Fruit fly (Drosophila melanogaster) whole organism, embryonic: Measurements from ENCODE around the gene CG32811.
A peak's percentile ranks its signal among the peaks of the same experiment; 100 is the strongest.

Experiments used
- Adf1 ChIP-seq: fragments of 200-800 bp; sonication (Bioruptor generic); IDR thresholded peaks from 2 replicates; pipeline ENCODE4 v1.3.6; 2022; ENCODE audit warnings: missing biosample characterization, missing genetic modification characterization
- Asciz ChIP-seq: fragments of 200-800 bp; sonication (Bioruptor generic); optimal IDR thresholded peaks from 2 replicates; lab custom pipeline; 2017; ENCODE audit warnings: missing biosample characterization, mild to moderate bottlenecking, missing genetic modification characterization, missing genetic modification reagents
- CG1024 ChIP-seq: fragments of 200-800 bp; sonication (Bioruptor generic); IDR thresholded peaks from 2 replicates; pipeline ENCODE4 v1.3.6; 2022; ENCODE audit warnings: missing biosample characterization, missing genetic modification characterization
- CG10366 ChIP-seq: fragments of 200-800 bp; sonication (Bioruptor generic); IDR thresholded peaks from 2 replicates; pipeline ENCODE4 v1.3.6; 2022; ENCODE audit warnings: missing biosample characterization, missing genetic modification characterization
- CG10431 ChIP-seq: fragments of 200-800 bp; sonication (Bioruptor generic); optimal IDR thresholded peaks from 3 replicates; lab custom pipeline; 2018; ENCODE audit warnings: missing biosample characterization, mild to moderate bottlenecking, missing genetic modification characterization
- CG11398 ChIP-seq: fragments of 200-800 bp; sonication (Bioruptor generic); optimal IDR thresholded peaks from 2 replicates; lab custom pipeline; 2016; ENCODE audit warnings: missing biosample characterization, missing genetic modification characterization
- CG12104 ChIP-seq: fragments of 200-800 bp; sonication (Bioruptor generic); optimal IDR thresholded peaks from 3 replicates; lab custom pipeline; 2016; ENCODE audit warnings: missing biosample characterization, missing genetic modification characterization
- CG1603 ChIP-seq: fragments of 200-800 bp; sonication (Bioruptor generic); optimal IDR thresholded peaks from 2 replicates; lab custom pipeline; 2019; ENCODE audit warnings: missing biosample characterization, mild to moderate bottlenecking, missing genetic modification characterization, moderate library complexity
- CG2120 ChIP-seq: fragments of 200-800 bp; sonication (Bioruptor generic); optimal IDR thresholded peaks from 3 replicates; lab custom pipeline; 2016; ENCODE audit warnings: missing biosample characterization, missing genetic modification characterization
- CG30020 ChIP-seq: fragments of 200-800 bp; optimal IDR thresholded peaks from 2 replicates; lab custom pipeline; 2019; ENCODE audit warnings: missing biosample characterization, mild to moderate bottlenecking, missing genetic modification characterization, moderate library complexity
- CG31441 ChIP-seq: fragments of 200-800 bp; sonication (Bioruptor generic); IDR thresholded peaks from 2 replicates; pipeline ENCODE4 v1.3.6; 2022; ENCODE audit warnings: missing biosample characterization, missing genetic modification characterization
- CG3995 ChIP-seq: fragments of 200-800 bp; sonication (Bioruptor generic); optimal IDR thresholded peaks from 3 replicates; lab custom pipeline; 2016; ENCODE audit warnings: missing biosample characterization, missing genetic modification characterization
- CG43689 ChIP-seq: fragments of 200-800 bp; sonication (Bioruptor generic); IDR thresholded peaks from 2 replicates; pipeline ENCODE4 v1.3.6; 2022; ENCODE audit warnings: missing biosample characterization, missing genetic modification characterization
- CG6654 ChIP-seq: fragments of 200-800 bp; sonication (Bioruptor generic); optimal IDR thresholded peaks from 2 replicates; lab custom pipeline; 2017; ENCODE audit warnings: missing biosample characterization, mild to moderate bottlenecking, missing genetic modification characterization
- CG6791 ChIP-seq: fragments of 200-800 bp; sonication (Bioruptor generic); IDR thresholded peaks from 3 replicates; pipeline ENCODE4 v1.3.6; 2022; ENCODE audit warnings: missing biosample characterization, missing genetic modification characterization; ENCODE audit not compliant: partially characterized antibody
- CG7928 ChIP-seq: fragments of 200-800 bp; sonication (Bioruptor generic); optimal IDR thresholded peaks from 2 replicates; lab custom pipeline; 2017; ENCODE audit warnings: missing biosample characterization, mild to moderate bottlenecking, missing genetic modification characterization
- CG7963 ChIP-seq: fragments of 200-800 bp; sonication (Bioruptor generic); IDR thresholded peaks from 3 replicates; pipeline ENCODE4 v1.3.6; 2022; ENCODE audit warnings: missing biosample characterization, missing genetic modification characterization; ENCODE audit not compliant: partially characterized antibody
- CG9609 ChIP-seq: fragments of 200-800 bp; sonication (Bioruptor generic); optimal IDR thresholded peaks from 3 replicates; lab custom pipeline; 2016; ENCODE audit warnings: missing biosample characterization, missing genetic modification characterization
- CG9817 ChIP-seq: fragments of 200-800 bp; sonication (Bioruptor generic); optimal IDR thresholded peaks from 2 replicates; lab custom pipeline; 2018; ENCODE audit warnings: missing biosample characterization, mild to moderate bottlenecking, missing genetic modification characterization, moderate library complexity
- CTCF ChIP-seq: fragments of 200-800 bp; sonication (Bioruptor generic); optimal IDR thresholded peaks from 2 replicates; lab custom pipeline; 2017; ENCODE audit warnings: missing biosample characterization, mild to moderate bottlenecking, missing genetic modification characterization, moderate library complexity
- Chrac-16 ChIP-seq: fragments of 200-800 bp; sonication (Bioruptor generic); optimal IDR thresholded peaks from 3 replicates; lab custom pipeline; 2016; ENCODE audit warnings: missing biosample characterization, missing genetic modification characterization
- Deaf1 ChIP-seq: fragments of 200-800 bp; optimal IDR thresholded peaks from 3 replicates; lab custom pipeline; 2019; ENCODE audit warnings: missing biosample characterization, mild to moderate bottlenecking, missing genetic modification characterization, moderate library complexity
- Dfd ChIP-seq, 2 experiments: fragments of >200 bp; optimal IDR thresholded peaks; 2 replicates each; lab custom pipeline; 2017; ENCODE audit warnings: missing biosample characterization in 2 of 2, missing genetic modification characterization in 2 of 2
- E2f2 ChIP-seq: fragments of 200-800 bp; sonication (Bioruptor generic); IDR thresholded peaks from 2 replicates; pipeline ENCODE4 v1.3.6; 2022; ENCODE audit warnings: missing biosample characterization, missing genetic modification characterization
- ERR ChIP-seq: fragments of 200-800 bp; sonication (Bioruptor generic); optimal IDR thresholded peaks from 2 replicates; lab custom pipeline; 2016; ENCODE audit warnings: missing biosample characterization, missing genetic modification characterization
- Gug ChIP-seq: fragments of 200-800 bp; sonication (Bioruptor generic); IDR thresholded peaks from 4 replicates; pipeline ENCODE4 v1.3.6; 2022; ENCODE audit warnings: missing biosample characterization, missing genetic modification characterization
- HmgZ ChIP-seq: fragments of 200-800 bp; sonication (Bioruptor generic); optimal IDR thresholded peaks from 2 replicates; lab custom pipeline; 2018; ENCODE audit warnings: missing biosample characterization, mild to moderate bottlenecking, missing genetic modification characterization
- Mad ChIP-seq: fragments of 200-800 bp; sonication (Bioruptor generic); optimal IDR thresholded peaks from 2 replicates; lab custom pipeline; 2016; ENCODE audit warnings: missing biosample characterization, missing genetic modification characterization
- NFAT ChIP-seq: fragments of 200-800 bp; sonication (Bioruptor generic); IDR thresholded peaks from 2 replicates; pipeline ENCODE4 v1.3.6; 2022; ENCODE audit warnings: missing biosample characterization, missing genetic modification characterization
- Opbp ChIP-seq: fragments of 200-800 bp; sonication (Bioruptor generic); IDR thresholded peaks from 3 replicates; pipeline ENCODE4 v1.3.6; 2022; ENCODE audit warnings: missing biosample characterization, missing genetic modification characterization; ENCODE audit not compliant: partially characterized antibody
- Scr ChIP-seq: fragments of 200-800 bp; sonication (Bioruptor generic); IDR thresholded peaks from 2 replicates; pipeline ENCODE4 v1.3.6; 2022; ENCODE audit warnings: missing biosample characterization, missing genetic modification characterization; ENCODE audit not compliant: partially characterized antibody
- Spps ChIP-seq: fragments of 200-800 bp; sonication (Bioruptor generic); optimal IDR thresholded peaks from 2 replicates; lab custom pipeline; 2018; ENCODE audit warnings: missing biosample characterization, mild to moderate bottlenecking, missing genetic modification characterization
- Stat92E ChIP-seq, 3 experiments: fragments of >200 bp in 2 of 3; fragments of 200-800 bp in 1 of 3; sonication (Bioruptor generic) in 1 of 3; optimal IDR thresholded peaks; 2 replicates each; lab custom pipeline; 2017 to 2019; ENCODE audit warnings: missing biosample characterization in 3 of 3, missing genetic modification characterization in 3 of 3, mild to moderate bottlenecking in 1 of 3, moderate library complexity in 1 of 3
- Usf ChIP-seq: fragments of 200-800 bp; sonication (Bioruptor generic); optimal IDR thresholded peaks from 2 replicates; lab custom pipeline; 2017; ENCODE audit warnings: missing genotype, missing biosample characterization, missing genetic modification characterization
- Vsx1 ChIP-seq: fragments of 200-800 bp; sonication (Bioruptor generic); optimal IDR thresholded peaks from 2 replicates; lab custom pipeline; 2017; ENCODE audit warnings: missing biosample characterization, mild to moderate bottlenecking, missing genetic modification characterization, missing genetic modification reagents
- al ChIP-seq: fragments of 200-800 bp; sonication (Bioruptor generic); IDR thresholded peaks from 2 replicates; pipeline ENCODE4 v1.3.6; 2022; ENCODE audit warnings: missing biosample characterization, missing genetic modification characterization
- cas ChIP-seq: fragments of 200-800 bp; sonication (Bioruptor generic); IDR thresholded peaks from 2 replicates; pipeline ENCODE4 v1.3.6; 2022; ENCODE audit warnings: missing biosample characterization, missing genetic modification characterization
- croc ChIP-seq: fragments of 200-800 bp; sonication (Bioruptor generic); conservative IDR thresholded peaks from 3 replicates; pipeline ENCODE4 v1.3.6; 2022; ENCODE audit warnings: missing biosample characterization, missing genetic modification characterization
- cwo ChIP-seq: fragments of 200-800 bp; sonication (Bioruptor generic); optimal IDR thresholded peaks from 3 replicates; lab custom pipeline; 2017; ENCODE audit warnings: missing biosample characterization, missing genetic modification characterization, mild to moderate bottlenecking, moderate library complexity, missing genetic modification reagents
- emc ChIP-seq: fragments of 200-800 bp; sonication (Bioruptor generic); optimal IDR thresholded peaks from 2 replicates; lab custom pipeline; 2016; ENCODE audit warnings: missing biosample characterization, missing genetic modification characterization
- gcm2 ChIP-seq: fragments of 200-800 bp; sonication (Bioruptor generic); optimal IDR thresholded peaks from 2 replicates; lab custom pipeline; 2016; ENCODE audit warnings: missing biosample characterization, missing genetic modification characterization
- mld ChIP-seq: fragments of 200-800 bp; sonication (Bioruptor generic); IDR thresholded peaks from 3 replicates; pipeline ENCODE4 v1.3.6; 2022; ENCODE audit warnings: missing biosample characterization, missing genetic modification characterization; ENCODE audit not compliant: partially characterized antibody
- nerfin-1 ChIP-seq: fragments of 200-800 bp; sonication (Bioruptor generic); optimal IDR thresholded peaks from 3 replicates; lab custom pipeline; 2019; ENCODE audit warnings: missing biosample characterization, mild to moderate bottlenecking, missing genetic modification characterization, moderate library complexity
- nerfin-2 ChIP-seq: fragments of 200-800 bp; sonication (Bioruptor generic); IDR thresholded peaks from 2 replicates; pipeline ENCODE4 v1.3.6; 2022; ENCODE audit warnings: missing biosample characterization, missing genetic modification characterization; ENCODE audit not compliant: partially characterized antibody
- nmo ChIP-seq: fragments of 200-800 bp; sonication (Bioruptor generic); optimal IDR thresholded peaks from 2 replicates; lab custom pipeline; 2018; ENCODE audit warnings: missing biosample characterization, mild to moderate bottlenecking, missing genetic modification characterization, moderate library complexity
- pnt ChIP-seq: fragments of 200-800 bp; sonication (Bioruptor generic); optimal IDR thresholded peaks from 3 replicates; lab custom pipeline; 2016; ENCODE audit warnings: missing biosample characterization, missing genetic modification characterization
- psq ChIP-seq: fragments of 200-800 bp; sonication (Bioruptor generic); optimal IDR thresholded peaks from 2 replicates; lab custom pipeline; 2017; ENCODE audit warnings: missing biosample characterization, missing genetic modification characterization
- tna ChIP-seq: fragments of 200-800 bp; sonication (Bioruptor generic); IDR thresholded peaks from 2 replicates; pipeline ENCODE4 v1.3.6; 2022; ENCODE audit warnings: missing biosample characterization, missing genetic modification characterization; ENCODE audit not compliant: partially characterized antibody
- wek ChIP-seq: fragments of 200-800 bp; sonication (Bioruptor generic); optimal IDR thresholded peaks from 3 replicates; lab custom pipeline; 2018; ENCODE audit warnings: missing biosample characterization, mild to moderate bottlenecking, missing genetic modification characterization, moderate library complexity

CG32811 gene

DNA sequence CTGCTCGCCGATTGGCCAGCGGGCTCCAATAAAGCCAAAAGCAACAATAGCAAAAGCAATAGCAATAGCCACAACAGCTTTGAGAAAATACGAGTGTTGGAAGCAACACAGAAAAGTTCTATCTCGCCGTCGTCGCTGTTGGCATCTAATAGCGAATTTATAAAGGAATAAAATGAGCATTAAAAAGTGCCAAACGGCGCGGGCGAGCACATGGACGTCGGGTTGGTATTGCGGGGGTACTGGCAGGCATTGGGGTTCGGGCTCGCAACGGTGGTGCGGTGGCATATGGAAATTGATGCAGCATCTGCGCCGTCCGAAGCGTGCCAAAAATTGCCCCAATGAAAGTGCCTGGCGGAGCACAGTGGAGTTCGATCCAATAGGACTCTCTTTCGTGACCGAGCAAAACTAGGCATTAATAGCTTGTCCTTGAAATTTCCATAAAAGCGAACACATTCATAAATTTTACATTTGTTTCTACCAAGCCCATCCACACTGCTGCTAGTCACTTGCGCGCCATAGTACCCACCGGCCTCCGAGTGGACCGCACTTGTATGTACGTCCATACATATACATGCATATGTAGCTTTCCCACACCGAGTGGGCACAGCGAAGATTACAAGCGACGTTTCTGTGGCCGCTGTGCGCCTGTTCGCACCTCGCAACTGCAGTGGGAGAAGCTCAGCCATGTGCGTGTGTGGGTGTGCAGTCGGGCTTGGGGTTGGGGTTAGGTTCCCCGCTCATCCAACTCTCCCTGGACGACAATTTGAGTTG lies 21.2 kb downstream of the CG32811 start (continued):
- TF ChIP-seq ERR (GFP tag; lab: Kevin White, UChicago) (peak; percentile 91), nerfin-1 (tag; lab: Kevin White, UChicago) (peak; percentile 64), HmgZ (tag; lab: Kevin White, UChicago) (peak; percentile 87), CG30020 (tag; lab: Kevin White, UChicago) (no peak), Chrac-16 (GFP tag; lab: Kevin White, UChicago) (peak; percentile 83), Asciz (GFP tag; lab: Kevin White, UChicago) (peak; percentile 84), Adf1 (GFP tag; lab: Robert Waterston, UW) (peak; percentile 63), wek (peak; percentile 79), cas (GFP tag; lab: Robert Waterston, UW) (peak; percentile 85), CG7963 (no peak), croc (GFP tag; lab: Robert Waterston, UW) (peak; percentile 83), CG1603 (tag; lab: Kevin White, UChicago) (peak; percentile 95), Vsx1 (GFP tag; lab: Kevin White, UChicago) (peak; percentile 87), Gug (GFP tag; lab: Robert Waterston, UW) (peak; percentile 94), psq (GFP tag; lab: Kevin White, UChicago) (peak; percentile 42), CG10366 (GFP tag; lab: Robert Waterston, UW) (peak; percentile 93), CG3995 (peak; percentile 52), nmo (GFP tag; lab: Kevin White, UChicago) (peak; percentile 88), nerfin-2 (GFP tag; lab: Robert Waterston, UW) (no peak), Scr (no peak), al (GFP tag; lab: Robert Waterston, UW) (peak; percentile 90), CG2120 (GFP tag; lab: Kevin White, UChicago) (peak; percentile 94), CG11398 (GFP tag; lab: Kevin White, UChicago) (peak; percentile 85), CG9817 (tag; lab: Kevin White, UChicago) (peak; percentile 84), CG9609 (peak; percentile 93), Spps (tag; lab: Kevin White, UChicago) (no peak), Opbp (no peak), CG1024 (peak; percentile 48), Deaf1 (no peak), CG31441 (GFP tag; lab: Robert Waterston, UW) (peak; percentile 87), CG7928 (GFP tag; lab: Kevin White, UChicago) (peak; percentile 73), Dfd (GFP tag; optimal IDR thresholded peaks at IDR 0.05; lab: Kevin White, UChicago) (no peak), CG43689 (peak; percentile 90), emc (peak; percentile 81), cwo (peak; percentile 92), NFAT (GFP tag; lab: Robert Waterston, UW) (peak; percentile 85), tna (GFP tag; lab: Robert Waterston, UW) (no peak), E2f2 (GFP tag; lab: Robert Waterston, UW) (peak; percentile 71), Stat92E (GFP tag; optimal IDR thresholded peaks at IDR 0.05; lab: Kevin White, UChicago) (no peak), gcm2 (GFP tag; lab: Kevin White, UChicago) (peak; percentile 88), CG10431 (GFP tag; lab: Kevin White, UChicago) (no peak), Usf (GFP tag; lab: Kevin White, UChicago) (peak; percentile 81), CG6791 (GFP tag; lab: Robert Waterston, UW) (no peak), CTCF (GFP tag; lab: Kevin White, UChicago) (peak; percentile 1), CG6654 (peak; percentile 75), mld (GFP tag; lab: Robert Waterston, UW) (no peak), CG12104 (GFP tag; lab: Kevin White, UChicago) (peak; percentile 84), pnt (peak; percentile 84), Mad (GFP tag; lab: Kevin White, UChicago) (peak; percentile 86)
